Worm (Caenorhabditis elegans) whole organism, early embryonic: Measurements from ENCODE around the gene R03H10.6.

Source experiments
- F13C5.2 ChIP-seq: sonication (generic microtip); optimal IDR thresholded peaks from 2 replicates; lab custom pipeline; 2017; ENCODE audit warnings: mild to moderate bottlenecking, missing genetic modification characterization, inconsistent platforms, missing compliant biosample characterization
- ama-1 ChIP-seq: fragments of 150-350 bp; optimal IDR thresholded peaks from 2 replicates; lab custom pipeline; 2014
- ceh-13 ChIP-seq: fragments of 200-800 bp; sonication (Bioruptor generic); optimal IDR thresholded peaks from 2 replicates; lab custom pipeline; 2018; ENCODE audit warnings: mild to moderate bottlenecking, missing genetic modification characterization, missing compliant biosample characterization
- ceh-36 ChIP-seq: sonication (generic microtip); optimal IDR thresholded peaks from 2 replicates; lab custom pipeline; 2016; ENCODE audit warnings: missing genetic modification characterization, inconsistent platforms, missing compliant biosample characterization
- flt-1 ChIP-seq: fragments of 200-800 bp; sonication (Bioruptor generic); IDR thresholded peaks from 2 replicates; pipeline ENCODE4 v1.3.6; 2022; ENCODE audit warnings: missing genetic modification characterization, missing compliant biosample characterization
- hnd-1 ChIP-seq: sonication (generic microtip); optimal IDR thresholded peaks from 2 replicates; lab custom pipeline; 2016; ENCODE audit warnings: missing genetic modification characterization, missing compliant biosample characterization
- pes-1 ChIP-seq: fragments of 200-800 bp; sonication (Bioruptor generic); IDR thresholded peaks from 2 replicates; pipeline ENCODE4 v1.3.6; 2022; ENCODE audit warnings: missing genetic modification reagents, missing genetic modification characterization, missing compliant biosample characterization
- scrt-1 ChIP-seq: fragments of 200-800 bp; sonication (Bioruptor generic); IDR thresholded peaks from 2 replicates; pipeline ENCODE4 v1.3.6; 2022; ENCODE audit warnings: missing genetic modification characterization, missing compliant biosample characterization
- sea-1 ChIP-seq: fragments of 200-800 bp; sonication (Bioruptor generic); conservative IDR thresholded peaks from 2 replicates; pipeline ENCODE4 v1.3.6; 2022; ENCODE audit warnings: missing genetic modification characterization, missing compliant biosample characterization
- tbx-11 ChIP-seq: fragments of 200-800 bp; sonication (Bioruptor generic); IDR thresholded peaks from 2 replicates; pipeline ENCODE4 v1.3.6; 2022; ENCODE audit warnings: missing genetic modification characterization, missing compliant biosample characterization
- tbx-37 ChIP-seq: fragments of 200-800 bp; sonication (Bioruptor generic); conservative IDR thresholded peaks from 2 replicates; pipeline ENCODE4 v1.3.6; 2022; ENCODE audit warnings: missing genetic modification reagents, missing genetic modification characterization, missing compliant biosample characterization
- tra-4 ChIP-seq: sonication (generic microtip); optimal IDR thresholded peaks from 2 replicates; lab custom pipeline; 2017; ENCODE audit warnings: missing genetic modification characterization, missing compliant biosample characterization

DNA sequence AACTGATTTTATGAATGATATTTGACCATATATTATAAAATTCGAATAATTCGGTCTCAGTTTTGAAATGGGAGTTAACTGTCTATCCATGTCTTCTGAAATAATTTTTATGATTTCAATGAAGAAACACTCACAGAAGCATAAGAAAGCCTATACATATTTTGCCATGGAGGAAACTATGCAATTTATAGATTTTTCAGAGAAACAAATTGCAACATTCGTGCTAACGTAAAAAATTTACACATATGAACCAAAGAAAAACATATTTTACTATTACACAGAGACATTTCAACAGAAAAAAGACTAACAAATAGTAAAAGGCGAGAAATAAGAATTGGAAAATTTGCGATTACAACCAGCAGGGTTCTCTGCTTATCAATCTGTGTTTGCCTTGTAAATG lies 5.5 kb upstream of the R03H10.6 start, which contains the start of gene R03H10.7:
- TF ChIP-seq pes-1 (GFP tag; lab: Robert Waterston, UW) (no peak), ama-1 (lab: Kevin White, UChicago) (no peak), scrt-1 (GFP tag; lab: Robert Waterston, UW) (no peak), flt-1 (GFP tag; lab: Robert Waterston, UW) (no peak), ceh-36 (no peak), tbx-11 (GFP tag; lab: Robert Waterston, UW) (no peak), sea-1 (GFP tag; lab: Robert Waterston, UW) (no peak), ceh-13 (GFP tag; lab: Kevin White, UChicago) (no peak), hnd-1 (no peak), tra-4 (no peak), F13C5.2 (tag; lab: Kevin White, UChicago) (no peak), tbx-37 (GFP tag; lab: Robert Waterston, UW) (no peak)
